Worm (Caenorhabditis elegans) whole organism, L3 larva: ENCODE results near the gene D2096.10.

ENCODE experiments used
- nhr-25 ChIP-seq: sonication (generic microtip); optimal IDR thresholded peaks from 2 replicates; lab custom pipeline; 2017; ENCODE audit warnings: missing biosample characterization, missing genetic modification characterization
- pha-4 ChIP-seq: fragments of 150-350 bp; optimal IDR thresholded peaks from 2 replicates; lab custom pipeline; 2014; ENCODE audit warnings: missing biosample characterization, missing genetic modification reagents, missing genetic modification characterization
- tbx-2 ChIP-seq: sonication (generic microtip); optimal IDR thresholded peaks from 2 replicates; lab custom pipeline; 2016; ENCODE audit warnings: mild to moderate bottlenecking, missing genetic modification characterization, missing compliant biosample characterization
- unc-62 ChIP-seq: fragments of 150-350 bp; sonication (generic microtip); optimal IDR thresholded peaks from 4 replicates; lab custom pipeline; 2014; ENCODE audit warnings: missing biosample characterization, missing genetic modification reagents, missing genetic modification characterization

DNA sequence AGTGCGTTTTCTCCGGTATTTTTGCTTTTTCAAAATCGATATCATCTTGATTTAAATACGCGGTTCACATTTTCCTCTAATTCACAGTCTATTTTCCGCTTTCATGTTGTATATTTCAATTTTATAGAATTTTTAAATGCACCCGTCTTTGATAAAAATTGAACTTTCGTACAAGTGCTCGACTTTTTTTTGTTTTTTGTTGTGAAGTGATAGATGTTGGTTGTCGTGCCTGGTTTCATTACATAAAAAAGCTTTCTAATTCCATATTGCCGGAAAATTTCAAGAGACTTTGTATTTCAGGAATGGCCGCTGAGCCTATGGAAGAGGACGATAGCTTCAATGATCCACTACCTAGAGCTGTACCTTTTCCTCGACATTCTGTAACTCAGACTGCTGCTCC lies 25.9 kb downstream of the D2096.10 start, which contains the start of gene D2096.12:
- TF ChIP-seq tbx-2 (tag; lab: Kevin White, UChicago) = no peak
- TF ChIP-seq pha-4 (tag; lab: Kevin White, UChicago) = no peak
- TF ChIP-seq nhr-25 (tag; lab: Kevin White, UChicago) = no peak
- TF ChIP-seq unc-62 (GFP tag; lab: Kevin White, UChicago) = no peak
